Fruit fly (Drosophila melanogaster): ENCODE data around the gene Slbp.

Gene Slbp

DNA sequence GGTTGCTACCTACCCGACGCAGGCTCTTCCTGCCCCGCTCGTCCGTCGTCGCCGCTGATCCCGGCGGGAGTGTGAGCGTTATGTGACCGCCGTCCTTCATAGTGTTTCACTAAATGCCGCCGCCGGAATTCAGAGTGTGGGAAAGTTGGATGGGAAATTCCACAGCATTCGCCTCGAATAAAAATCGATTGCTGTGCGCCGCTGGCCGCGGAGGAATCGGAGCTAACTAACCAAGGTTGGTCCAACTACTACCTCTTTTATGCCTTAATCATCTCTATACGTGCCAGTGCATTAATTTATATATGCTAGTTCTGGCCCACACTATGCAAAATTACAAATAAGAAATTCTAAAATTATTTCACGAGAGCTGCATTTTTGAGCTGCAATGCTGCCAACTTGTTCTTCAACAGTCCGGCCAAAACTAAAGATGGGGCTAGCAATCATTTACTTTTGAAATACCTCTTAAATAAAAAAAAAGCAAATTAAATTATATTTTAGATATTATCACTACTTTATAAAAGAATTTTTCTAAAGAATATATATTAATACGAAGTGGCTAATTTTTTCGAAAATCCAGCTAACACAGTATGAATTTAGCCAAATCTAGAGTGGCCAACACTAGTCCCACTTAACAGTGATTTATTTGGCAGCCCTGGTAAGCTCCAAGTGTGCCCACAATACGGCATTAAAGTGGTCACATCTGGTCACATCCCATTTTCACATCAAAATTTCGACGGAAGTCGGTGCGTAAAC lies 40.5 kb downstream of the Slbp start, which contains the start of the genes alpha-Man-Ib and Pdhb:
alpha-Man-Ib (minus strand) TSS at position 425 of the 753 bp plus-strand sequence.
Pdhb (plus strand) TSS at position 674 of the 753 bp plus-strand sequence.
- TF ChIP-seq CG7271 (tag; optimal IDR thresholded peaks at IDR 0.05) (peak; percentile 1), CG31388 (GFP tag; optimal IDR thresholded peaks at IDR 0.05) (peak; percentile 25), CG2202 (tag; optimal IDR thresholded peaks at IDR 0.05) (peak; percentile 20), Hr78 (GFP tag; optimal IDR thresholded peaks at IDR 0.05) (peak in 1 of 2 experiments; percentile 13), CG12155 (GFP tag; optimal IDR thresholded peaks at IDR 0.05) (peak; percentile 73), Hr3 (GFP tag; optimal IDR thresholded peaks at IDR 0.05) (peak; percentile 89), Lim3 (GFP tag; IDR thresholded peaks at IDR 0.05) (0 out of 2 replicates have a peak, but pooled peaks have one; percentile 16), CG4404 (GFP tag; IDR thresholded peaks at IDR 0.05) (peak; percentile 83), CG2199 (GFP tag; IDR thresholded peaks at IDR 0.05) (no peak), ATbp (GFP tag; optimal IDR thresholded peaks at IDR 0.05) (peak; percentile 49), MESR4 (GFP tag; optimal IDR thresholded peaks at IDR 0.05) (peak; percentile 4), CG7987 (GFP tag; optimal IDR thresholded peaks at IDR 0.05) (peak; percentile 17), cad (GFP tag; optimal IDR thresholded peaks at IDR 0.05) (no peak), MBD-R2 (GFP tag; IDR thresholded peaks at IDR 0.05) (peak; percentile 92), HLH54F (GFP tag; optimal IDR thresholded peaks at IDR 0.05) (peak; percentile 63), CG11398 (GFP tag; optimal IDR thresholded peaks at IDR 0.05) (no peak), Deaf1 (tag; optimal IDR thresholded peaks at IDR 0.05) (no peak), Dek (tag; optimal IDR thresholded peaks at IDR 0.05) (peak; percentile 88), CG13624 (GFP tag; optimal IDR thresholded peaks at IDR 0.05) (peak; percentile 32), pzg (GFP tag; optimal IDR thresholded peaks at IDR 0.05) (peak; percentile 88), so (GFP tag; IDR thresholded peaks at IDR 0.05) (peak; percentile 49; the same call in 1 of the 3 replicates), Oli (tag; optimal IDR thresholded peaks at IDR 0.05) (no peak), CG17802 (tag; optimal IDR thresholded peaks at IDR 0.05) (peak; percentile 42), br (optimal IDR thresholded peaks at IDR 0.05) (no peak), kay (GFP tag; optimal IDR thresholded peaks at IDR 0.05) (peak; percentile 59), Doc2 (GFP tag; IDR thresholded peaks at IDR 0.05) (no peak), CG5953 (GFP tag; IDR thresholded peaks at IDR 0.05) (0 out of 2 replicates have a peak, but pooled peaks have one; percentile 5), Spps (tag; optimal IDR thresholded peaks at IDR 0.05) (peak; percentile 42), gcm2 (GFP tag; optimal IDR thresholded peaks at IDR 0.05) (no peak), sisA (GFP tag; IDR thresholded peaks at IDR 0.05) (peak; percentile 82), Mad (GFP tag; optimal IDR thresholded peaks at IDR 0.05) (peak; percentile 44), caup (GFP tag; optimal IDR thresholded peaks at IDR 0.05; ENCODE audit: severe bottlenecking) (peak; percentile 66), CG10147 (GFP tag; optimal IDR thresholded peaks at IDR 0.05) (no peak), Dll (GFP tag; IDR thresholded peaks at IDR 0.05; ENCODE audit: partially characterized antibody) (peak; percentile 57; the same call in 2 of the 4 replicates), Doc3 (GFP tag; IDR thresholded peaks at IDR 0.05; ENCODE audit: partially characterized antibody) (0 out of 3 replicates have a peak, but pooled peaks have one; percentile 15), CG11085 (GFP tag; IDR thresholded peaks at IDR 0.05) (peak; percentile 81), Hey (tag; optimal IDR thresholded peaks at IDR 0.05) (no peak), fd3F (GFP tag; optimal IDR thresholded peaks at IDR 0.05) (peak; percentile 75), CG12744 (GFP tag; optimal IDR thresholded peaks at IDR 0.05) (no peak), Opbp (GFP tag; IDR thresholded peaks at IDR 0.05; ENCODE audit: partially characterized antibody) (no peak), zf30C (GFP tag; optimal IDR thresholded peaks at IDR 0.05) (no peak), peb (GFP tag; IDR thresholded peaks at IDR 0.05) (peak; percentile 43; the same call in 1 of the 2 replicates), Bgb (GFP tag; IDR thresholded peaks at IDR 0.05; ENCODE audit: partially characterized antibody) (no peak), otp (GFP tag; IDR thresholded peaks at IDR 0.05) (no peak; the same call in 2 of the 3 replicates), CG7745 (tag; optimal IDR thresholded peaks at IDR 0.05) (no peak), stc (GFP tag; IDR thresholded peaks at IDR 0.05) (peak; percentile 75), lbe (GFP tag; optimal IDR thresholded peaks at IDR 0.05) (peak; percentile 72), cas (GFP tag; IDR thresholded peaks at IDR 0.05) (peak; percentile 76), CG14014 (GFP tag; IDR thresholded peaks at IDR 0.05) (peak; percentile 71)

Data from whole organism, embryonic.